Fruit fly (Drosophila melanogaster): ENCODE measurements around the gene Gug.

Gug gene

dm6 chr3L:8441745-8442575 lies 7.8 kb upstream of the Gug start, which contains the start of gene Unr:
Unr (minus strand) TSS chr3L:8442381.
- TF ChIP-seq ab (GFP tag; optimal IDR thresholded peaks at IDR 0.05) (peak; percentile 61), PHDP (tag; optimal IDR thresholded peaks at IDR 0.05) (peak; percentile 71), CG11695 (GFP tag; IDR thresholded peaks at IDR 0.05) (peak; percentile 79), Ada2b (GFP tag; IDR thresholded peaks at IDR 0.05) (peak; percentile 63), YL-1 (GFP tag; optimal IDR thresholded peaks at IDR 0.05) (peak; percentile 96), p53 (GFP tag; optimal IDR thresholded peaks at IDR 0.05) (peak; percentile 22), Ptx1 (GFP tag; IDR thresholded peaks at IDR 0.05) (peak; percentile 76), cwo (GFP tag; optimal IDR thresholded peaks at IDR 0.05) (peak; percentile 51), hbn (GFP tag; IDR thresholded peaks at IDR 0.05; ENCODE audit: partially characterized antibody) (no peak), Mad (GFP tag; optimal IDR thresholded peaks at IDR 0.05) (peak; percentile 83), eve (GFP tag; optimal IDR thresholded peaks at IDR 0.05) (no peak), shn (GFP tag; optimal IDR thresholded peaks at IDR 0.05) (peak; percentile 85), Mes4 (GFP tag; optimal IDR thresholded peaks at IDR 0.05) (peak; percentile 69), Neu2 (GFP tag; optimal IDR thresholded peaks at IDR 0.05; ENCODE audit: borderline replicate concordance) (no peak), CG11456 (GFP tag; IDR thresholded peaks at IDR 0.05) (no peak), CG13424 (tag; optimal IDR thresholded peaks at IDR 0.05) (peak; percentile 72), mirr (GFP tag; optimal IDR thresholded peaks at IDR 0.05) (no peak), CG32532 (GFP tag; IDR thresholded peaks at IDR 0.05) (peak; percentile 93), tgo (GFP tag; IDR thresholded peaks at IDR 0.05) (peak; percentile 76), CG1792 (GFP tag; optimal IDR thresholded peaks at IDR 0.05) (peak; percentile 65), CG15479 (GFP tag; optimal IDR thresholded peaks at IDR 0.05) (peak; percentile 73), Dll (GFP tag; IDR thresholded peaks at IDR 0.05; ENCODE audit: partially characterized antibody) (no peak), tll (GFP tag; optimal IDR thresholded peaks at IDR 0.05) (no peak), CG10654 (GFP tag; optimal IDR thresholded peaks at IDR 0.05) (peak; percentile 74), CG10147 (GFP tag; optimal IDR thresholded peaks at IDR 0.05) (peak; percentile 37), CG10366 (GFP tag; IDR thresholded peaks at IDR 0.05) (peak; percentile 77), Ssrp (tag; optimal IDR thresholded peaks at IDR 0.05) (peak; percentile 38), sens-2 (GFP tag; IDR thresholded peaks at IDR 0.05) (peak; percentile 82; the same call in 1 of the 2 replicates), Doc2 (GFP tag; IDR thresholded peaks at IDR 0.05) (no peak), gt (GFP tag; IDR thresholded peaks at IDR 0.05) (no peak; the same call in 1 of the 2 replicates), CG4854 (GFP tag; optimal IDR thresholded peaks at IDR 0.05) (peak; percentile 65), B-H1 (GFP tag; IDR thresholded peaks at IDR 0.05) (peak; percentile 79), tx (GFP tag; optimal IDR thresholded peaks at IDR 0.05) (peak; percentile 49), tup (GFP tag; optimal IDR thresholded peaks at IDR 0.05) (peak; percentile 58), Meics (GFP tag; optimal IDR thresholded peaks at IDR 0.05) (peak; percentile 79), ATbp (GFP tag; optimal IDR thresholded peaks at IDR 0.05) (peak; percentile 69), CG1832 (GFP tag; optimal IDR thresholded peaks at IDR 0.05) (no peak), Doc3 (GFP tag; IDR thresholded peaks at IDR 0.05; ENCODE audit: partially characterized antibody) (no peak), zf30C (GFP tag; optimal IDR thresholded peaks at IDR 0.05) (peak; percentile 46), dmrt11E (tag; optimal IDR thresholded peaks at IDR 0.05) (peak; percentile 31), CG12744 (GFP tag; optimal IDR thresholded peaks at IDR 0.05) (peak; percentile 79), mam (GFP tag; optimal IDR thresholded peaks at IDR 0.05) (peak; percentile 91), Lpt (GFP tag; optimal IDR thresholded peaks at IDR 0.05) (no peak), CG2202 (tag; optimal IDR thresholded peaks at IDR 0.05) (peak; percentile 27), CkIIα-i1 (GFP tag; IDR thresholded peaks at IDR 0.05) (no peak), her (GFP tag; optimal IDR thresholded peaks at IDR 0.05) (peak; percentile 76), grn (GFP tag; optimal IDR thresholded peaks at IDR 0.05) (peak; percentile 21), Nf-YB (GFP tag; optimal IDR thresholded peaks at IDR 0.05) (peak; percentile 20), pnt (GFP tag; optimal IDR thresholded peaks at IDR 0.05) (peak; percentile 69)

All from whole organism, embryonic.